Fruit fly (Drosophila melanogaster) whole organism, embryonic: ENCODE measurements around the gene CG5172.

Source experiments
- Ada2b ChIP-seq: fragments of 200-800 bp; sonication (Bioruptor generic); IDR thresholded peaks from 2 replicates; pipeline ENCODE4 v1.3.6; 2022; ENCODE audit warnings: missing biosample characterization, missing genetic modification characterization
- C15 ChIP-seq: fragments of 200-800 bp; sonication (Bioruptor generic); IDR thresholded peaks from 3 replicates; pipeline ENCODE4 v1.3.6; 2022; ENCODE audit warnings: missing biosample characterization, missing genetic modification characterization
- CG10209 ChIP-seq: fragments of 200-800 bp; sonication (Bioruptor generic); optimal IDR thresholded peaks from 3 replicates; lab custom pipeline; 2017; ENCODE audit warnings: missing biosample characterization, mild to moderate bottlenecking, missing genetic modification characterization, missing genetic modification reagents
- CG11085 ChIP-seq: fragments of 200-800 bp; sonication (Bioruptor generic); IDR thresholded peaks from 2 replicates; pipeline ENCODE4 v1.3.6; 2022; ENCODE audit warnings: missing biosample characterization, missing genetic modification characterization
- CG12942 ChIP-seq: fragments of 200-800 bp; sonication (Bioruptor generic); optimal IDR thresholded peaks from 3 replicates; lab custom pipeline; 2016; ENCODE audit warnings: missing biosample characterization, missing genetic modification characterization
- CG13296 ChIP-seq: fragments of 200-800 bp; sonication (Bioruptor generic); optimal IDR thresholded peaks from 3 replicates; lab custom pipeline; 2018; ENCODE audit warnings: missing biosample characterization, mild to moderate bottlenecking, missing genetic modification characterization
- CG15696 ChIP-seq: fragments of 200-800 bp; sonication (Bioruptor generic); optimal IDR thresholded peaks from 2 replicates; lab custom pipeline; 2019; ENCODE audit warnings: missing biosample characterization, mild to moderate bottlenecking, missing genetic modification characterization, moderate library complexity
- CG1603 ChIP-seq: fragments of 200-800 bp; sonication (Bioruptor generic); optimal IDR thresholded peaks from 2 replicates; lab custom pipeline; 2019; ENCODE audit warnings: missing biosample characterization, mild to moderate bottlenecking, missing genetic modification characterization, moderate library complexity
- CG17912 ChIP-seq: fragments of 200-800 bp; sonication (Bioruptor generic); optimal IDR thresholded peaks from 2 replicates; lab custom pipeline; 2018; ENCODE audit warnings: missing biosample characterization, mild to moderate bottlenecking, missing genetic modification characterization
- CG2199 ChIP-seq: fragments of 200-800 bp; sonication (Bioruptor generic); IDR thresholded peaks from 3 replicates; pipeline ENCODE4 v1.3.6; 2022; ENCODE audit warnings: missing biosample characterization, missing genetic modification characterization
- CG3995 ChIP-seq: fragments of 200-800 bp; sonication (Bioruptor generic); optimal IDR thresholded peaks from 3 replicates; lab custom pipeline; 2016; ENCODE audit warnings: missing biosample characterization, missing genetic modification characterization
- CG6683 ChIP-seq: fragments of 200-800 bp; sonication (Bioruptor generic); optimal IDR thresholded peaks from 2 replicates; lab custom pipeline; 2017; ENCODE audit warnings: missing biosample characterization, mild to moderate bottlenecking, missing genetic modification characterization, missing genetic modification reagents
- CG9215 ChIP-seq: fragments of 200-800 bp; sonication (Bioruptor generic); IDR thresholded peaks from 2 replicates; pipeline ENCODE4 v1.3.6; 2022; ENCODE audit warnings: missing biosample characterization, missing genetic modification characterization
- CrebB ChIP-seq: fragments of 200-800 bp; sonication (Bioruptor generic); optimal IDR thresholded peaks from 3 replicates; lab custom pipeline; 2018; ENCODE audit warnings: missing biosample characterization, mild to moderate bottlenecking, missing genetic modification characterization
- Fer3 ChIP-seq: fragments of 200-800 bp; sonication (Bioruptor generic); optimal IDR thresholded peaks from 2 replicates; lab custom pipeline; 2018; ENCODE audit warnings: missing biosample characterization, mild to moderate bottlenecking, missing genetic modification characterization, moderate library complexity
- H15 ChIP-seq: fragments of 200-800 bp; sonication (Bioruptor generic); IDR thresholded peaks from 3 replicates; pipeline ENCODE4 v1.3.6; 2022; ENCODE audit warnings: missing biosample characterization, missing genetic modification characterization
- Hr3 ChIP-seq: fragments of 200-800 bp; sonication (Bioruptor generic); optimal IDR thresholded peaks from 3 replicates; lab custom pipeline; 2016; ENCODE audit warnings: missing biosample characterization, missing genetic modification characterization
- Hr51 ChIP-seq, 2 experiments: fragments of 200-800 bp; sonication (Bioruptor generic); optimal IDR thresholded peaks; 2 replicates in 1 of 2; 3 replicates in 1 of 2; lab custom pipeline; 2016 to 2018; ENCODE audit warnings: missing biosample characterization in 2 of 2, missing genetic modification characterization in 2 of 2, mild to moderate bottlenecking in 1 of 2, moderate library complexity in 1 of 2
- Med ChIP-seq: fragments of 200-800 bp; sonication (Bioruptor generic); peaks from one replicate; lab custom pipeline; 2016; ENCODE audit warnings: missing biosample characterization, missing genetic modification characterization, mild to moderate bottlenecking, inconsistent platforms, moderate library complexity
- Mrtf ChIP-seq: fragments of 200-800 bp; sonication (Bioruptor generic); IDR thresholded peaks from 3 replicates; pipeline ENCODE4 v1.3.6; 2022; ENCODE audit warnings: missing biosample characterization, missing genetic modification characterization
- Ptx1 ChIP-seq: fragments of 200-800 bp; sonication (Bioruptor generic); IDR thresholded peaks from 2 replicates; pipeline ENCODE4 v1.3.6; 2022; ENCODE audit warnings: missing biosample characterization, missing genetic modification characterization
- Sox100B ChIP-seq: fragments of 200-800 bp; sonication (Bioruptor generic); optimal IDR thresholded peaks from 3 replicates; lab custom pipeline; 2018; ENCODE audit warnings: missing biosample characterization, mild to moderate bottlenecking, missing genetic modification characterization
- Spps ChIP-seq: fragments of 200-800 bp; sonication (Bioruptor generic); optimal IDR thresholded peaks from 2 replicates; lab custom pipeline; 2018; ENCODE audit warnings: missing biosample characterization, mild to moderate bottlenecking, missing genetic modification characterization
- TFAM ChIP-seq: fragments of 200-800 bp; sonication (Bioruptor generic); optimal IDR thresholded peaks from 2 replicates; lab custom pipeline; 2017; ENCODE audit warnings: missing biosample characterization, missing genetic modification characterization, inconsistent platforms
- az2 ChIP-seq: fragments of 200-800 bp; sonication (Bioruptor generic); optimal IDR thresholded peaks from 3 replicates; lab custom pipeline; 2016; ENCODE audit warnings: missing biosample characterization, missing genetic modification characterization
- cg ChIP-seq: fragments of 200-800 bp; sonication (Bioruptor generic); optimal IDR thresholded peaks from 3 replicates; lab custom pipeline; 2019; ENCODE audit warnings: missing biosample characterization, mild to moderate bottlenecking, missing genetic modification characterization, moderate library complexity
- crc ChIP-seq: fragments of 200-800 bp; sonication (Bioruptor generic); optimal IDR thresholded peaks from 2 replicates; lab custom pipeline; 2016; ENCODE audit warnings: missing biosample characterization, missing genetic modification characterization
- crp ChIP-seq, 2 experiments: fragments of 200-800 bp; sonication (Bioruptor generic); optimal IDR thresholded peaks; 2 replicates in 1 of 2; 3 replicates in 1 of 2; lab custom pipeline; 2017; ENCODE audit warnings: missing biosample characterization in 2 of 2, missing genetic modification characterization in 2 of 2, mild to moderate bottlenecking in 1 of 2, moderate library complexity in 1 of 2
- da ChIP-seq: fragments of 200-800 bp; sonication (Bioruptor generic); optimal IDR thresholded peaks from 2 replicates; lab custom pipeline; 2016; ENCODE audit warnings: missing biosample characterization, missing genetic modification characterization
- dpn ChIP-seq, 2 experiments: fragments of 200-800 bp; sonication (Bioruptor generic); optimal IDR thresholded peaks; 3 replicates each; lab custom pipeline; 2016; ENCODE audit warnings: missing biosample characterization in 2 of 2, missing genetic modification characterization in 2 of 2
- esg ChIP-seq: fragments of 200-800 bp; sonication (Bioruptor generic); conservative IDR thresholded peaks from 2 replicates; pipeline ENCODE4 v1.3.6; 2022; ENCODE audit warnings: missing biosample characterization, missing genetic modification characterization
- hb ChIP-seq: fragments of 200-800 bp; sonication (Bioruptor generic); IDR thresholded peaks from 3 replicates; pipeline ENCODE4 v1.3.6; 2022; ENCODE audit warnings: missing biosample characterization, missing genetic modification characterization; ENCODE audit not compliant: partially characterized antibody
- kah ChIP-seq: fragments of 200-800 bp; sonication (Bioruptor generic); optimal IDR thresholded peaks from 2 replicates; lab custom pipeline; 2018; ENCODE audit warnings: missing biosample characterization, mild to moderate bottlenecking, missing genetic modification characterization
- klu ChIP-seq: fragments of 200-800 bp; sonication (Bioruptor generic); IDR thresholded peaks from 2 replicates; pipeline ENCODE4 v1.3.6; 2022; ENCODE audit warnings: missing biosample characterization, missing genetic modification characterization
- nmo ChIP-seq: fragments of 200-800 bp; sonication (Bioruptor generic); optimal IDR thresholded peaks from 2 replicates; lab custom pipeline; 2018; ENCODE audit warnings: missing biosample characterization, mild to moderate bottlenecking, missing genetic modification characterization, moderate library complexity
- ranshi ChIP-seq: fragments of 200-800 bp; sonication (Bioruptor generic); IDR thresholded peaks from 2 replicates; pipeline ENCODE4 v1.3.6; 2022; ENCODE audit warnings: missing biosample characterization, missing genetic modification characterization
- sens ChIP-seq: fragments of 200-800 bp; sonication (Bioruptor generic); peaks from one replicate; lab custom pipeline; 2016; ENCODE audit warnings: missing biosample characterization, missing genetic modification characterization
- slbo ChIP-seq: fragments of 200-800 bp; sonication (Bioruptor generic); IDR thresholded peaks from 2 replicates; pipeline ENCODE4 v1.3.6; 2022; ENCODE audit warnings: missing biosample characterization, missing genetic modification characterization
- sna ChIP-seq: fragments of 200-800 bp; sonication (Bioruptor generic); IDR thresholded peaks from 2 replicates; pipeline ENCODE4 v1.3.6; 2022; ENCODE audit warnings: missing biosample characterization, missing genetic modification characterization; ENCODE audit not compliant: partially characterized antibody
- vvl ChIP-seq: fragments of 200-800 bp; sonication (Bioruptor generic); IDR thresholded peaks from 2 replicates; pipeline ENCODE4 v1.3.6; 2022; ENCODE audit warnings: missing biosample characterization, missing genetic modification characterization

The CG5172 gene

dm6 chrX:17187495-17187894, 33.7 kb upstream of the CG5172 start (continued):
- TF ChIP-seq az2 (GFP tag; lab: Kevin White, UChicago): no peak
- TF ChIP-seq klu (GFP tag; lab: Robert Waterston, UW): no peak
- TF ChIP-seq vvl: no peak
- peak in 1 of 2 experiments; percentile 50 for TF ChIP-seq Hr51 (GFP tag; optimal IDR thresholded peaks at IDR 0.05; lab: Kevin White, UChicago)
- TF ChIP-seq cg: no peak
- 0 out of 2 replicates have a peak, but pooled peaks have one; percentile 14 for TF ChIP-seq Ada2b
- no peak for TF ChIP-seq CG17912 (GFP tag; lab: Kevin White, UChicago)
- TF ChIP-seq CrebB (tag; lab: Kevin White, UChicago): no peak
- no peak for TF ChIP-seq esg (GFP tag; lab: Robert Waterston, UW)
- TF ChIP-seq sna (GFP tag; lab: Robert Waterston, UW): no peak
- TF ChIP-seq hb (GFP tag; lab: Robert Waterston, UW): no peak
- TF ChIP-seq Mrtf (GFP tag; lab: Robert Waterston, UW): no peak
- no peak for TF ChIP-seq CG1603 (tag; lab: Kevin White, UChicago)
- peak; percentile 40; the same call in 1 of the 2 replicates for TF ChIP-seq Ptx1 (GFP tag; lab: Robert Waterston, UW)
- TF ChIP-seq CG15696 (tag; lab: Kevin White, UChicago): no peak
- TF ChIP-seq Med: peak; percentile 10
- no peak for TF ChIP-seq da (GFP tag; lab: Kevin White, UChicago)
- TF ChIP-seq crp (GFP tag; optimal IDR thresholded peaks at IDR 0.05; lab: Kevin White, UChicago): no peak
- TF ChIP-seq CG2199 (GFP tag; lab: Robert Waterston, UW): no peak
- no peak for TF ChIP-seq Spps (tag; lab: Kevin White, UChicago)
- no peak for TF ChIP-seq CG3995 (GFP tag; lab: Kevin White, UChicago)
- TF ChIP-seq crc (GFP tag; lab: Kevin White, UChicago): no peak
- no peak for TF ChIP-seq slbo (GFP tag; lab: Robert Waterston, UW)
- TF ChIP-seq CG6683: no peak
- no peak for TF ChIP-seq CG12942 (GFP tag; lab: Kevin White, UChicago)
- TF ChIP-seq kah: no peak
- TF ChIP-seq C15 (GFP tag; lab: Robert Waterston, UW): no peak
- peak in 1 of 2 experiments; percentile 13 for TF ChIP-seq dpn (GFP tag; optimal IDR thresholded peaks at IDR 0.05; lab: Kevin White, UChicago)
- TF ChIP-seq TFAM (GFP tag; lab: Kevin White, UChicago): no peak
- TF ChIP-seq nmo: no peak
- TF ChIP-seq CG10209 (GFP tag; lab: Kevin White, UChicago): peak; percentile 27
- no peak for TF ChIP-seq Sox100B (GFP tag; lab: Kevin White, UChicago)
- no peak for TF ChIP-seq CG11085
- no peak for TF ChIP-seq ranshi (GFP tag; lab: Robert Waterston, UW)

- TF ChIP-seq sens (GFP tag; lab: Kevin White, UChicago): peak; percentile 77
- TF ChIP-seq CG9215 (GFP tag; lab: Robert Waterston, UW): no peak
Measured at dm6 chrX:17188167-17188566, 33.1 kb upstream of the CG5172 start.

dm6 chrX:17202498-17203162, 18.6 kb upstream of the CG5172 start, which contains the start of the genes TTLL1A and CG5070:
Gene TTLL1A (minus strand): TSS chrX:17202598.
Gene CG5070 (plus strand): TSS chrX:17203112.
- TF ChIP-seq Fer3 (tag; lab: Kevin White, UChicago) (no peak), CG13296 (GFP tag; lab: Kevin White, UChicago) (no peak), H15 (GFP tag; lab: Robert Waterston, UW) (no peak), Hr3 (GFP tag; lab: Kevin White, UChicago) (no peak)
